Worm (Caenorhabditis elegans) whole organism, L4 larva: ENCODE measurements around the gene sri-37.
"Not testable (repeated sequence)": the region's sequence is repeated elsewhere in the genome, so short reads cannot be mapped to it uniquely, and the experiment has no call there.

Source experiments
- D1046.2 ChIP-seq: fragments of 200-800 bp; sonication (Bioruptor generic); IDR thresholded peaks from 2 replicates; pipeline ENCODE4 v1.3.6; 2022; ENCODE audit warnings: missing genetic modification characterization, missing compliant biosample characterization
- F44E2.7 ChIP-seq: fragments of 200-800 bp; sonication (Bioruptor generic); IDR thresholded peaks from 2 replicates; pipeline ENCODE4 v2.1.2; 2022; ENCODE audit warnings: missing genetic modification characterization, missing compliant biosample characterization
- Y48G9A.11 ChIP-seq: fragments of 200-800 bp; sonication (Bioruptor generic); IDR thresholded peaks from 2 replicates; pipeline ENCODE4 v1.3.6; 2022; ENCODE audit warnings: missing genetic modification reagents, missing genetic modification characterization, missing compliant biosample characterization
- Y5F2A.4 ChIP-seq: fragments of 200-800 bp; sonication (Bioruptor generic); optimal IDR thresholded peaks from 2 replicates; lab custom pipeline; 2018; ENCODE audit warnings: mild to moderate bottlenecking, missing genetic modification characterization, missing compliant biosample characterization
- ZK546.5 ChIP-seq, 2 experiments: sonication (generic microtip); optimal IDR thresholded peaks; 2 replicates each; lab custom pipeline; 2017; ENCODE audit warnings: missing biosample characterization in 2 of 2, missing genetic modification characterization in 2 of 2
- aha-1 ChIP-seq: fragments of 150-350 bp; peaks from one replicate; lab custom pipeline; 2014; ENCODE audit warnings: missing biosample characterization, missing genetic modification characterization
- ceh-20 ChIP-seq: fragments of 200-800 bp; sonication (Bioruptor generic); IDR thresholded peaks from 2 replicates; pipeline ENCODE4 v1.3.6; 2022; ENCODE audit warnings: missing genetic modification reagents, missing genetic modification characterization, missing compliant biosample characterization
- ceh-28 ChIP-seq: fragments of 150-350 bp; optimal IDR thresholded peaks from 2 replicates; lab custom pipeline; 2014; ENCODE audit warnings: missing biosample characterization, missing genetic modification reagents, missing genetic modification characterization
- daf-12 ChIP-seq: fragments of 150-350 bp; optimal IDR thresholded peaks from 2 replicates; lab custom pipeline; 2014; ENCODE audit warnings: missing biosample characterization, missing genetic modification reagents, missing genetic modification characterization
- daf-16 ChIP-seq, 3 experiments: sonication (generic microtip); optimal IDR thresholded peaks; 2 replicates each; lab custom pipeline; 2016 to 2017; ENCODE audit warnings: missing genetic modification characterization in 3 of 3, missing genetic modification reagents in 3 of 3, mild to moderate bottlenecking in 2 of 3, missing compliant biosample characterization in 2 of 3, missing biosample characterization in 1 of 3, moderate library complexity in 1 of 3
- dve-1 ChIP-seq: sonication (generic microtip); optimal IDR thresholded peaks from 2 replicates; lab custom pipeline; 2017; ENCODE audit warnings: antibody characterized with exemption, mild to moderate bottlenecking, missing genetic modification characterization, missing compliant biosample characterization; ENCODE audit not compliant: insufficient read depth
- egl-43 ChIP-seq: fragments of 200-800 bp; sonication (Bioruptor generic); IDR thresholded peaks from 2 replicates; pipeline ENCODE4 v1.3.6; 2022; ENCODE audit warnings: missing genetic modification reagents, missing genetic modification characterization, missing compliant biosample characterization
- fkh-10 ChIP-seq: fragments of 150-350 bp; optimal IDR thresholded peaks from 2 replicates; lab custom pipeline; 2014; ENCODE audit warnings: missing biosample characterization, missing genetic modification reagents, missing genetic modification characterization
- hlh-11 ChIP-seq: fragments of 200-800 bp; sonication (Bioruptor generic); optimal IDR thresholded peaks from 2 replicates; lab custom pipeline; 2018; ENCODE audit warnings: mild to moderate bottlenecking, missing genetic modification characterization, missing compliant biosample characterization
- hmg-1.1 ChIP-seq: fragments of 200-800 bp; sonication (Bioruptor generic); IDR thresholded peaks from 2 replicates; pipeline ENCODE4 v1.3.6; 2022; ENCODE audit warnings: missing genetic modification reagents, missing genetic modification characterization, missing compliant biosample characterization
- lim-7 ChIP-seq: fragments of 200-800 bp; sonication (Bioruptor generic); IDR thresholded peaks from 2 replicates; pipeline ENCODE4 v1.3.6; 2022; ENCODE audit warnings: missing genetic modification characterization, missing compliant biosample characterization
- lsy-2 ChIP-seq, 2 experiments: fragments of 150-350 bp in 1 of 2; sonication (generic microtip) in 1 of 2; optimal IDR thresholded peaks; 2 replicates each; lab custom pipeline; 2014 to 2017; ENCODE audit warnings: missing biosample characterization in 2 of 2, missing genetic modification characterization in 2 of 2
- madf-5 ChIP-seq, 2 experiments: fragments of 200-800 bp; sonication (Bioruptor generic); IDR thresholded peaks; 2 replicates each; pipeline ENCODE4 v1.3.6; 2022; ENCODE audit warnings: missing compliant biosample characterization in 2 of 2, missing genetic modification characterization in 2 of 2
- nhr-11 ChIP-seq: fragments of 150-350 bp; optimal IDR thresholded peaks from 2 replicates; lab custom pipeline; 2014; ENCODE audit warnings: missing biosample characterization, missing genetic modification characterization
- nhr-237 ChIP-seq: sonication (generic microtip); optimal IDR thresholded peaks from 2 replicates; lab custom pipeline; 2017; ENCODE audit warnings: missing biosample characterization, missing genetic modification characterization
- nhr-28 ChIP-seq: fragments of 150-350 bp; optimal IDR thresholded peaks from 2 replicates; lab custom pipeline; 2014; ENCODE audit warnings: missing biosample characterization, missing genetic modification characterization
- nhr-42 ChIP-seq: fragments of 200-800 bp; sonication (Bioruptor generic); IDR thresholded peaks from 2 replicates; pipeline ENCODE4 v1.3.6; 2022; ENCODE audit warnings: missing genetic modification characterization, missing compliant biosample characterization
- nhr-48 ChIP-seq: sonication (generic microtip); optimal IDR thresholded peaks from 2 replicates; lab custom pipeline; 2016; ENCODE audit warnings: mild to moderate bottlenecking, missing genetic modification characterization, missing compliant biosample characterization
- nhr-6 ChIP-seq: fragments of 150-350 bp; optimal IDR thresholded peaks from 2 replicates; lab custom pipeline; 2014; ENCODE audit warnings: missing biosample characterization, missing genetic modification characterization
- nhr-77 ChIP-seq: fragments of 150-350 bp; optimal IDR thresholded peaks from 2 replicates; lab custom pipeline; 2014; ENCODE audit warnings: missing biosample characterization, missing genetic modification characterization
- pha-4 ChIP-seq, 2 experiments: fragments of 150-350 bp in 1 of 2; fragments of 200-800 bp in 1 of 2; sonication (Bioruptor generic) in 1 of 2; IDR thresholded peaks in 1 of 2; optimal IDR thresholded peaks in 1 of 2; 2 replicates each; pipeline versions ENCODE4 v1.3.6 to Lab custom; 2014 to 2022; ENCODE audit warnings: missing genetic modification characterization in 2 of 2, missing genetic modification reagents in 2 of 2, missing biosample characterization in 1 of 2, missing compliant biosample characterization in 1 of 2
- rbr-2 ChIP-seq: sonication (generic microtip); optimal IDR thresholded peaks from 2 replicates; lab custom pipeline; 2016; ENCODE audit warnings: missing genotype, missing genetic modification characterization, missing compliant biosample characterization
- set-16 ChIP-seq: fragments of 200-800 bp; sonication (Bioruptor generic); IDR thresholded peaks from 2 replicates; pipeline ENCODE4 v1.3.6; 2022; ENCODE audit warnings: missing genetic modification reagents, missing genetic modification characterization, missing compliant biosample characterization
- snpc-4 ChIP-seq: fragments of 150-350 bp; optimal IDR thresholded peaks from 2 replicates; lab custom pipeline; 2014; ENCODE audit warnings: missing biosample characterization, missing genetic modification characterization
- unc-62 ChIP-seq, 3 experiments: fragments of 150-350 bp in 1 of 3; sonication (generic microtip); optimal IDR thresholded peaks in 2 of 3; peaks in 1 of 3; 1 replicate in 1 of 3; 2 replicates in 2 of 3; lab custom pipeline; 2014 to 2017; ENCODE audit warnings: missing biosample characterization in 3 of 3, missing genetic modification characterization in 3 of 3, missing genetic modification reagents in 3 of 3, missing genotype in 1 of 3
- vab-7 ChIP-seq: fragments of 200-800 bp; sonication (Bioruptor generic); IDR thresholded peaks from 2 replicates; pipeline ENCODE4 v1.3.6; 2022; ENCODE audit warnings: missing genetic modification reagents, missing genetic modification characterization, missing compliant biosample characterization
- zip-11 ChIP-seq: fragments of 200-800 bp; sonication (Bioruptor generic); IDR thresholded peaks from 2 replicates; pipeline ENCODE4 v1.3.6; 2022; ENCODE audit warnings: missing genetic modification characterization, missing compliant biosample characterization
- ztf-7 ChIP-seq: fragments of 150-350 bp; optimal IDR thresholded peaks from 2 replicates; lab custom pipeline; 2014; ENCODE audit warnings: missing biosample characterization, missing genetic modification characterization

The sri-37 gene

DNA sequence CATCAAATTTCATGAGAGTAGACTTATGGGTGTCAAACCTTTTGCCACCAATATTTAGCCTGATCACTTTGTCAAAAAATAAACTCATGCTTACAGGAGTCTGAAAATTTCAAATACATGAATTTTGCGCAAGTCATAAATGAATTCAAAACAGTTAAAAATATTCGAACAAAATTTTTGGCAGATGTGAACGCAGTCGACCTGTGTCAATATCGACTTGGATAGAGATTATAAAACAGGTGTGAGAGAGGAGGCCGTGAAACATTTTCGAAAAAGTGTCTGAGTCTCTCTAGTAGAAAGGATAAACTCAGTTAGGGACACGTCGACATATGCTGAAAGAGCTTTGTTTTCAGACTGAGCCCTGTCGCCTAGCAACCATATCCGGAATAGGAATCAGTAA is 17.4 kb downstream of the sri-37 start, which contains the start of gene F22E5.12:
TSS of gene F22E5.12 (minus strand) at position 101 of the 400 bp plus-strand sequence.
- TF ChIP-seq lim-7; madf-5 (GFP tag; IDR thresholded peaks at IDR 0.05; lab: Robert Waterston, UW); nhr-77 (tag; lab: Kevin White, UChicago): not testable (repeated sequence)

DNA sequence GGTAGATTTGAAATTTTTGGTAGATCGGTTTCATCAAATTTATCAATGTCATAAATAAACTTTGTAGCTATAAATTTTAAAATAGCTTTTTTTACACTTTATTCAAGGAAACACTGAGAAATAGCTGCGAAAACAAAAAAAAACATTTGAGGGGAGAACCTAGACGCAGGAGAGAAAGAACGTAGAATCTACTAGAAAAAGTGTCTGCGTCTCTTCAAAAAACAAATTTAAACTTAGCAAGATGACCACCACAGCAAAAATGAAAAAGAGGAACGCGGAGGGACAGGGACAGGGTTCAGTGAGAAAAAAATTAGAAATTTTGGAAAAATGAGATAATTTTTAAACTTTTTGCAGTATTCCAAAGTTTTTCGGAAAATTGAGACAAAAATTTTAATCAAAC is 19.6 kb downstream of the sri-37 start:
- TF ChIP-seq dve-1 (tag; lab: Kevin White, UChicago), result no peak
- TF ChIP-seq nhr-11 (tag; lab: Kevin White, UChicago), result peak; percentile 19
- peak; percentile 48; the same call in 1 of the 2 replicates for TF ChIP-seq hmg-1.1 (GFP tag; lab: Robert Waterston, UW)
- peak; percentile 0 for TF ChIP-seq nhr-28 (tag; lab: Kevin White, UChicago)
- no peak for TF ChIP-seq F44E2.7
- TF ChIP-seq Y48G9A.11 (GFP tag; lab: Robert Waterston, UW), result no peak
- TF ChIP-seq pha-4 (GFP tag; IDR thresholded peaks at IDR 0.05; lab: Robert Waterston, UW), result no peak
- TF ChIP-seq pha-4 (tag; optimal IDR thresholded peaks at IDR 0.05; lab: Kevin White, UChicago), result no peak
- TF ChIP-seq hlh-11 (tag; lab: Kevin White, UChicago), result peak; percentile 10
- TF ChIP-seq ceh-20 (GFP tag; lab: Robert Waterston, UW), result 0 out of 2 replicates have a peak, but pooled peaks have one; percentile 19
- TF ChIP-seq fkh-10 (GFP tag; lab: Kevin White, UChicago), result no peak
- peak in 1 of 2 experiments; percentile 60 for TF ChIP-seq daf-16 (GFP tag; optimal IDR thresholded peaks at IDR 0.05; lab: Kevin White, UChicago)
- TF ChIP-seq daf-16 (tag; optimal IDR thresholded peaks at IDR 0.05; lab: Kevin White, UChicago), result no peak
- TF ChIP-seq Y5F2A.4, result no peak
- TF ChIP-seq lim-7, result no peak

DNA sequence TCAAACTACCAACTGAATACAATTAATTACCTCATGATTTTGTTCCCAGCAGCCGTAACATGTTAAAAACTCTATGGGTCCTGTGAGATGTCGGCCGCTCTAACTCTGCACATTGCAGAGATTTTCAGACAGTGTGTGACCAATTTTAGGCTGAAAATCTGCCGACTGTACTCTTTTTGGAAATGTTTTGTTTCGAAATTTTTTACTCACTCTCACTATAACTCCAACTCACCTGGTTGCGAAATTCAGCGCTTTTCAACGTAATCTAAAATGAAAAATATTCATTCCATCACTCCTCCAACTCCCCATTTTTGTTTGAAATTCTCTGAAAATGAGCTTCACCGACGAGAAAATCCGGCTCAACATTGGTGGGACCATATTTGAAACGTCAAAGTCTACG is 20.2 kb downstream of the sri-37 start, which contains the start of the genes F22E5.13 and F22E5.6:
TSS of gene F22E5.13 (minus strand) at position 101 of the 400 bp plus-strand sequence.
TSS of gene F22E5.6 (plus strand) at position 297 of the 400 bp plus-strand sequence.
- no peak for TF ChIP-seq nhr-42
- no peak for TF ChIP-seq nhr-48
- TF ChIP-seq ztf-7 (tag; lab: Kevin White, UChicago), result no peak
- no peak for TF ChIP-seq lsy-2 (tag; optimal IDR thresholded peaks at IDR 0.05; lab: Kevin White, UChicago)
- TF ChIP-seq rbr-2, result no peak
- TF ChIP-seq egl-43 (GFP tag; lab: Robert Waterston, UW), result no peak
- no peak for TF ChIP-seq daf-12
- no peak for TF ChIP-seq vab-7
- TF ChIP-seq ZK546.5 (tag; optimal IDR thresholded peaks at IDR 0.05; lab: Kevin White, UChicago), result no peak
- TF ChIP-seq aha-1 (tag; lab: Kevin White, UChicago), result no peak
- TF ChIP-seq zip-11 (GFP tag; lab: Robert Waterston, UW), result no peak
- TF ChIP-seq Y48G9A.11 (GFP tag; lab: Robert Waterston, UW), result no peak
- no peak for TF ChIP-seq pha-4 (GFP tag; IDR thresholded peaks at IDR 0.05; lab: Robert Waterston, UW)
- no peak for TF ChIP-seq pha-4 (tag; optimal IDR thresholded peaks at IDR 0.05; lab: Kevin White, UChicago)

DNA sequence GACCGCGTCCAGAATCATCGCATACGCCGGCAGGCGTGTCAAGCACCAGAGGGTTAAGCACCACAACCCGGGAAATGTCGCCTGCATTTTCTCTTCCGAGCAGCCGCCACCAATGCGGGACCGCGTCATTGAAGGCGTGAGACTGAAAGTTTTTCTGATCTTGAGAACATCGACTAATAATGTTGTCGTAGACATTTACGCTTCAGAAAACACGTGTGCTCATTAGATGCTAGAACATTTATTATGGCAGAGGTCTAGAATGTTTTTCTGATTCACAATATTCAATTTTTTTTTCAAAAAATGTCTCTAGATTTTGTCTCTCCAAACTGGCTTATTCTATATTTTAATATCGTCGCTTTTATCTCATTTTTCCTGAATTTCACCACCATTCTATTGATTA is 27.2 kb downstream of the sri-37 start, which contains the start of gene sri-47:
TSS of gene sri-47 (plus strand) at position 301 of the 400 bp plus-strand sequence.
- TF ChIP-seq ceh-28 (no peak), unc-62 (GFP tag; optimal IDR thresholded peaks at IDR 0.05 in 1 of 2; lab: Kevin White, UChicago) (peak in 1 of 2 experiments; percentile 85), unc-62 (tag; optimal IDR thresholded peaks at IDR 0.05; lab: Kevin White, UChicago) (no peak), D1046.2 (GFP tag; lab: Robert Waterston, UW) (0 out of 2 replicates have a peak, but pooled peaks have one; percentile 39), set-16 (GFP tag; lab: Robert Waterston, UW) (0 out of 2 replicates have a peak, but pooled peaks have one; percentile 23), dve-1 (tag; lab: Kevin White, UChicago) (no peak)

DNA sequence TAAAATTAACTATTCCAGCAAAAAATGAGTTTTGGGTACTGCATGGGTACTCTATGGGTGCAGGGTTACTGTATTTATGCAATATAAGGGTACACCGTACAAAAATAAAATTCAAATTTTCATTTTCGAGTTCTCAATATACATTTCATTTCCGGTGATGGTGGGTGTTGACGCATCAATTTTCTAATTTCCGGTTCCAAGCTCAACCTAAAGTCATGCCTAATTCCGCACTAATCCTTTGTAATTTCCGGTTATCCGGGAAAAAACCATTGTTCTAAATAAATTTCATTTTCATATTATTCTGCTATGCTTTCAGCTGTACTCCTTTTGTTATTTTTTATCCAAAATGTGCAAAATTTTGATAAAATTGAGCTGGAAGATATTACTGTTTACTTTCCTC is 30.0 kb downstream of the sri-37 start, which contains the start of gene gcy-21:
TSS of gene gcy-21 (plus strand) at position 301 of the 400 bp plus-strand sequence.
- TF ChIP-seq hlh-11 (tag; lab: Kevin White, UChicago) (no peak), snpc-4 (tag; lab: Kevin White, UChicago) (no peak), rbr-2 (no peak), nhr-77 (tag; lab: Kevin White, UChicago) (no peak), fkh-10 (GFP tag; lab: Kevin White, UChicago) (no peak), nhr-6 (tag; lab: Kevin White, UChicago) (no peak), nhr-237 (no peak)
- TF ChIP-seq, all 104 proteins: peak for 0
